ENCODE assay signal across 1 fruit fly cellular context in the genomic region with DNA sequence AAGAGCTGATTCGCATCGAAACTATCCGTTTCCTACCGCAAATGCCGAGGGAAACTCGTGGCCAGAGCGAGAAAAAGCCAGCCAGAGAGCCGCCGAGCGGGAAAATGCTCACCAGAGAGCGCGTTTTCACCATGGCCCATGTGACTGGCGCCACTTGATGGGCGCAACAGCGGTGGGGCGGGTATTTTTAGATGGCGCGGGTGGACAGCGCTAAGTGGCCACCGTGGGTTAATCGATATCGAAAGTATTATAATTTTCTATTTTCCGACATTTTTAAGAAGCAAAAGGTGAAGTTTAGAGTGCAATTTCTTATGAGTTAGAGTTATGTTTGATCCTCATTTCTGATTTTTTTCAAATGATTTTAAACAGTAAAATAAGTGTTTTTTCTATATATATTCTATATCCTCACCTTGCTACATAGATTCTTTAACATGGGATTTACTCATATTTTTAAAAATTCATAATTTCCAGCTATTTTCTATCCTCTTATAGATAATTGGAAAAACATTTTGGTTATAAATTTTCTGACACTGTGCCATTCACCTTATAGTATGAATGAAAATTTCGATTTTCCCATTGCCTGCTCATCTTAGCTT.
TF ChIP-seq lines count a peak whose summit lies in the region.

A gene (minus strand): TSS at position 360 of the 596 bp plus-strand sequence.

TF ChIP-seq in whole organism, embryonic, 481 proteins besides CTCF, POLR2A, EP300 and RAD21 (continued from another document and continues in another):
- TF ChIP-seq CoRest (tag; optimal IDR thresholded peaks at IDR 0.05; lab: Kevin White, UChicago) (peak; percentile 85), Six4 (GFP tag; optimal IDR thresholded peaks at IDR 0.05; lab: Kevin White, UChicago) (peak; percentile 57), toy (GFP tag; IDR thresholded peaks at IDR 0.05; lab: Robert Waterston, UW) (peak; percentile 60), ato (GFP tag; IDR thresholded peaks at IDR 0.05; lab: Robert Waterston, UW; ENCODE audit: partially characterized antibody) (no peak), jumu (GFP tag; optimal IDR thresholded peaks at IDR 0.05; lab: Kevin White, UChicago) (peak; percentile 40), Dad (GFP tag; optimal IDR thresholded peaks at IDR 0.05; lab: Kevin White, UChicago) (no peak), pzg (GFP tag; optimal IDR thresholded peaks at IDR 0.05; lab: Kevin White, UChicago) (no peak), CkIIα-i1 (GFP tag; IDR thresholded peaks at IDR 0.05; lab: Robert Waterston, UW) (no peak), sens (GFP tag; lab: Kevin White, UChicago) (peak; percentile 92), CG8924 (tag; optimal IDR thresholded peaks at IDR 0.05; lab: Kevin White, UChicago) (peak; percentile 85), Taf1 (GFP tag; IDR thresholded peaks at IDR 0.05; lab: Robert Waterston, UW) (peak; percentile 73), ab (GFP tag; optimal IDR thresholded peaks at IDR 0.05; lab: Kevin White, UChicago) (no peak), Fer1 (GFP tag; optimal IDR thresholded peaks at IDR 0.05; lab: Kevin White, UChicago) (peak; percentile 89), eve (GFP tag; optimal IDR thresholded peaks at IDR 0.05; lab: Kevin White, UChicago) (peak in 1 of 2 experiments; percentile 83), wek (GFP tag; optimal IDR thresholded peaks at IDR 0.05; lab: Kevin White, UChicago) (no peak), CG3065 (GFP tag; optimal IDR thresholded peaks at IDR 0.05; lab: Kevin White, UChicago) (no peak), ase (GFP tag; IDR thresholded peaks at IDR 0.05; lab: Robert Waterston, UW) (peak; percentile 84; the same call in 2 of the 3 replicates), nerfin-2 (GFP tag; IDR thresholded peaks at IDR 0.05; lab: Robert Waterston, UW; ENCODE audit: partially characterized antibody) (no peak), CG42726 (GFP tag; IDR thresholded peaks at IDR 0.05; lab: Robert Waterston, UW; ENCODE audit: partially characterized antibody) (no peak), chn (GFP tag; optimal IDR thresholded peaks at IDR 0.05; lab: Kevin White, UChicago) (no peak), pan (optimal IDR thresholded peaks at IDR 0.05; lab: Kevin White, UChicago) (no peak), pan (GFP tag; optimal IDR thresholded peaks at IDR 0.05 in 1 of 2, IDR thresholded peaks at IDR 0.05 in 1 of 2) (peak in 1 of 2 experiments; percentile 83), emc (GFP tag; optimal IDR thresholded peaks at IDR 0.05; lab: Kevin White, UChicago) (no peak), p53 (GFP tag; optimal IDR thresholded peaks at IDR 0.05; lab: Kevin White, UChicago) (no peak), CG8290 (GFP tag; optimal IDR thresholded peaks at IDR 0.05; lab: Kevin White, UChicago) (no peak), CG8290 (tag; optimal IDR thresholded peaks at IDR 0.05; lab: Kevin White, UChicago) (no peak), CG15073 (GFP tag; optimal IDR thresholded peaks at IDR 0.05; lab: Kevin White, UChicago) (no peak), gsb (GFP tag; IDR thresholded peaks at IDR 0.05; lab: Robert Waterston, UW) (peak; percentile 67), CG7357 (GFP tag; IDR thresholded peaks at IDR 0.05; lab: Robert Waterston, UW) (peak; percentile 80), CG14860 (GFP tag; IDR thresholded peaks at IDR 0.05; lab: Robert Waterston, UW; ENCODE audit: partially characterized antibody) (no peak), Elba2 (GFP tag; optimal IDR thresholded peaks at IDR 0.05; lab: Kevin White, UChicago) (no peak), so (GFP tag; IDR thresholded peaks at IDR 0.05; lab: Robert Waterston, UW) (peak; percentile 53; the same call in 1 of the 3 replicates), CG11723 (GFP tag; optimal IDR thresholded peaks at IDR 0.05; lab: Kevin White, UChicago) (peak; percentile 36), Poxn (GFP tag; IDR thresholded peaks at IDR 0.05; lab: Robert Waterston, UW) (no peak), CG17186 (GFP tag; optimal IDR thresholded peaks at IDR 0.05; lab: Kevin White, UChicago) (no peak), ken (GFP tag; IDR thresholded peaks at IDR 0.05; lab: Robert Waterston, UW) (no peak), ewg (GFP tag; optimal IDR thresholded peaks at IDR 0.05; lab: Kevin White, UChicago) (peak; percentile 53), Hr78 (GFP tag; optimal IDR thresholded peaks at IDR 0.05; lab: Kevin White, UChicago) (no peak), CHES-1-like (GFP tag; optimal IDR thresholded peaks at IDR 0.05; lab: Kevin White, UChicago) (no peak), sd (tag; optimal IDR thresholded peaks at IDR 0.05; lab: Kevin White, UChicago) (no peak), btn (GFP tag; optimal IDR thresholded peaks at IDR 0.05; lab: Kevin White, UChicago) (no peak), E2f1 (GFP tag; IDR thresholded peaks at IDR 0.05; lab: Robert Waterston, UW) (peak; percentile 80), CG6654 (GFP tag; optimal IDR thresholded peaks at IDR 0.05; lab: Kevin White, UChicago) (peak; percentile 66), Sox100B (GFP tag; optimal IDR thresholded peaks at IDR 0.05; lab: Kevin White, UChicago) (peak; percentile 88), sob (GFP tag; IDR thresholded peaks at IDR 0.05; lab: Robert Waterston, UW) (no peak), Blimp-1 (GFP tag; optimal IDR thresholded peaks at IDR 0.05; lab: Kevin White, UChicago) (peak; percentile 81), H15 (GFP tag; IDR thresholded peaks at IDR 0.05; lab: Robert Waterston, UW) (peak; percentile 48; the same call in 1 of the 3 replicates), CG6854 (GFP tag; optimal IDR thresholded peaks at IDR 0.05; lab: Kevin White, UChicago) (peak; percentile 83), NFAT (GFP tag; IDR thresholded peaks at IDR 0.05; lab: Robert Waterston, UW) (peak; percentile 43; the same call in 1 of the 2 replicates), CG11398 (GFP tag; optimal IDR thresholded peaks at IDR 0.05; lab: Kevin White, UChicago) (no peak), dimm (GFP tag; IDR thresholded peaks at IDR 0.05; lab: Robert Waterston, UW) (peak; percentile 50), esg (GFP tag; conservative IDR thresholded peaks at IDR 0.05; lab: Robert Waterston, UW) (peak; percentile 84), tup (GFP tag; optimal IDR thresholded peaks at IDR 0.05; lab: Kevin White, UChicago) (no peak), fd102C (GFP tag; optimal IDR thresholded peaks at IDR 0.05; lab: Kevin White, UChicago) (no peak), slou (GFP tag; optimal IDR thresholded peaks at IDR 0.05; lab: Kevin White, UChicago) (peak; percentile 75), vvl (GFP tag; IDR thresholded peaks at IDR 0.05; lab: Robert Waterston, UW) (peak; percentile 54; the same call in 1 of the 2 replicates), sqz (GFP tag; optimal IDR thresholded peaks at IDR 0.05; lab: Kevin White, UChicago) (peak; percentile 70), CG12071 (GFP tag; optimal IDR thresholded peaks at IDR 0.05; lab: Kevin White, UChicago) (peak; percentile 35), CG4424 (GFP tag; optimal IDR thresholded peaks at IDR 0.05; lab: Kevin White, UChicago) (peak; percentile 85), prd (optimal IDR thresholded peaks at IDR 0.05; lab: Kevin White, UChicago) (no peak), prd (GFP tag; IDR thresholded peaks at IDR 0.05; lab: Robert Waterston, UW) (peak; percentile 85), Dbx (GFP tag; IDR thresholded peaks at IDR 0.05; lab: Robert Waterston, UW) (peak; percentile 79), CG4730 (GFP tag; IDR thresholded peaks at IDR 0.05; lab: Robert Waterston, UW) (peak; percentile 73), Dref (GFP tag; IDR thresholded peaks at IDR 0.05; lab: Robert Waterston, UW) (no peak), ara (GFP tag; IDR thresholded peaks at IDR 0.05; lab: Robert Waterston, UW) (peak; percentile 70), gt (GFP tag; IDR thresholded peaks at IDR 0.05; lab: Robert Waterston, UW) (0 out of 2 replicates have a peak, but pooled peaks have one; percentile 38), HLHmδ (GFP tag; optimal IDR thresholded peaks at IDR 0.05; lab: Kevin White, UChicago) (no peak), Lpt (GFP tag; optimal IDR thresholded peaks at IDR 0.05; lab: Kevin White, UChicago) (no peak), ash1 (GFP tag; optimal IDR thresholded peaks at IDR 0.05; lab: Kevin White, UChicago) (no peak), sc (optimal IDR thresholded peaks at IDR 0.05; lab: Kevin White, UChicago) (no peak), sc (GFP tag; optimal IDR thresholded peaks at IDR 0.05; lab: Kevin White, UChicago) (peak; percentile 69), az2 (GFP tag; optimal IDR thresholded peaks at IDR 0.05; lab: Kevin White, UChicago) (peak; percentile 76), Atf6 (GFP tag; IDR thresholded peaks at IDR 0.05; lab: Robert Waterston, UW) (peak; percentile 82), CG3163 (GFP tag; optimal IDR thresholded peaks at IDR 0.05; lab: Kevin White, UChicago) (no peak), D19B (GFP tag; optimal IDR thresholded peaks at IDR 0.05; lab: Kevin White, UChicago) (peak; percentile 79), corto (GFP tag; optimal IDR thresholded peaks at IDR 0.05; lab: Kevin White, UChicago) (no peak), otp (GFP tag; IDR thresholded peaks at IDR 0.05; lab: Robert Waterston, UW) (peak; percentile 58; the same call in 2 of the 3 replicates), CG32772 (GFP tag; IDR thresholded peaks at IDR 0.05; lab: Robert Waterston, UW) (peak; percentile 81), Max (GFP tag; optimal IDR thresholded peaks at IDR 0.05; lab: Kevin White, UChicago) (peak; percentile 13), inv (GFP tag; IDR thresholded peaks at IDR 0.05; lab: Robert Waterston, UW; ENCODE audit: partially characterized antibody) (no peak), pb (GFP tag; optimal IDR thresholded peaks at IDR 0.05; lab: Kevin White, UChicago) (no peak), CG4854 (GFP tag; optimal IDR thresholded peaks at IDR 0.05; lab: Kevin White, UChicago) (no peak), ro (GFP tag; IDR thresholded peaks at IDR 0.05; lab: Robert Waterston, UW) (no peak), CG6254 (GFP tag; optimal IDR thresholded peaks at IDR 0.05; lab: Kevin White, UChicago) (peak; percentile 72), bab2 (GFP tag; optimal IDR thresholded peaks at IDR 0.05; lab: Kevin White, UChicago) (peak; percentile 42), CG8944 (GFP tag; optimal IDR thresholded peaks at IDR 0.05; lab: Kevin White, UChicago) (no peak), h (optimal IDR thresholded peaks at IDR 0.05; lab: Kevin White, UChicago) (no peak), CG9932 (GFP tag; IDR thresholded peaks at IDR 0.05; lab: Robert Waterston, UW) (peak; percentile 80), fd96Cb (tag; optimal IDR thresholded peaks at IDR 0.05; lab: Kevin White, UChicago) (peak; percentile 82), pho (GFP tag; optimal IDR thresholded peaks at IDR 0.05; lab: Kevin White, UChicago) (peak; percentile 32), slp2 (GFP tag; optimal IDR thresholded peaks at IDR 0.05; lab: Kevin White, UChicago) (no peak), Lim3 (GFP tag; IDR thresholded peaks at IDR 0.05; lab: Robert Waterston, UW) (no peak), CG9817 (tag; optimal IDR thresholded peaks at IDR 0.05; lab: Kevin White, UChicago) (peak; percentile 65), GATAe (GFP tag; conservative IDR thresholded peaks at IDR 0.05; lab: Robert Waterston, UW) (no peak), gro (GFP tag; optimal IDR thresholded peaks at IDR 0.05; lab: Kevin White, UChicago) (no peak), odd (GFP tag; optimal IDR thresholded peaks at IDR 0.05; lab: Kevin White, UChicago) (peak; percentile 49), Dfd (GFP tag; optimal IDR thresholded peaks at IDR 0.05; lab: Kevin White, UChicago) (no peak), CG12744 (GFP tag; optimal IDR thresholded peaks at IDR 0.05; lab: Kevin White, UChicago) (no peak), CG3995 (GFP tag; optimal IDR thresholded peaks at IDR 0.05; lab: Kevin White, UChicago) (no peak), ems (GFP tag; optimal IDR thresholded peaks at IDR 0.05; lab: Kevin White, UChicago) (no peak), CG10654 (GFP tag; optimal IDR thresholded peaks at IDR 0.05; lab: Kevin White, UChicago) (peak; percentile 56), Mad (GFP tag; optimal IDR thresholded peaks at IDR 0.05; lab: Kevin White, UChicago) (peak; percentile 24), Nf-YB (GFP tag; optimal IDR thresholded peaks at IDR 0.05; lab: Kevin White, UChicago) (peak; percentile 68), Ada2b (GFP tag; IDR thresholded peaks at IDR 0.05; lab: Robert Waterston, UW) (peak; percentile 77), tll (GFP tag; optimal IDR thresholded peaks at IDR 0.05; lab: Kevin White, UChicago) (no peak), cas (GFP tag; IDR thresholded peaks at IDR 0.05; lab: Robert Waterston, UW) (no peak), Hr3 (GFP tag; optimal IDR thresholded peaks at IDR 0.05; lab: Kevin White, UChicago) (peak; percentile 71), pfk (GFP tag; optimal IDR thresholded peaks at IDR 0.05; lab: Kevin White, UChicago) (no peak), tio (GFP tag; optimal IDR thresholded peaks at IDR 0.05; lab: Kevin White, UChicago) (peak; percentile 73), dati (GFP tag; IDR thresholded peaks at IDR 0.05; lab: Robert Waterston, UW) (no peak), lmd (GFP tag; IDR thresholded peaks at IDR 0.05; lab: Robert Waterston, UW) (peak; percentile 89), CG8089 (GFP tag; optimal IDR thresholded peaks at IDR 0.05; lab: Kevin White, UChicago) (peak; percentile 1), Bdp1 (GFP tag; optimal IDR thresholded peaks at IDR 0.05; lab: Kevin White, UChicago) (no peak), CG16813 (GFP tag; IDR thresholded peaks at IDR 0.05; lab: Robert Waterston, UW; ENCODE audit: partially characterized antibody) (no peak), rib (GFP tag; IDR thresholded peaks at IDR 0.05; lab: Robert Waterston, UW) (no peak), HLH3B (GFP tag; IDR thresholded peaks at IDR 0.05; lab: Robert Waterston, UW) (peak; percentile 73; the same call in 1 of the 2 replicates), CG10565 (GFP tag; optimal IDR thresholded peaks at IDR 0.05; lab: Kevin White, UChicago) (no peak), CG2129 (GFP tag; IDR thresholded peaks at IDR 0.05; lab: Robert Waterston, UW; ENCODE audit: partially characterized antibody) (no peak), Atf3 (GFP tag; optimal IDR thresholded peaks at IDR 0.05; lab: Kevin White, UChicago) (no peak), CG2120 (GFP tag; optimal IDR thresholded peaks at IDR 0.05; lab: Kevin White, UChicago) (peak; percentile 85), CG9797 (GFP tag; optimal IDR thresholded peaks at IDR 0.05; lab: Kevin White, UChicago) (no peak), CG18764 (GFP tag; optimal IDR thresholded peaks at IDR 0.05; lab: Kevin White, UChicago) (peak; percentile 68), salm (tag; optimal IDR thresholded peaks at IDR 0.05; lab: Kevin White, UChicago) (peak; percentile 77), Hmx (GFP tag; optimal IDR thresholded peaks at IDR 0.05; lab: Kevin White, UChicago) (no peak), CG5245 (GFP tag; optimal IDR thresholded peaks at IDR 0.05; lab: Kevin White, UChicago) (peak; percentile 8), chinmo (GFP tag; IDR thresholded peaks at IDR 0.05; lab: Robert Waterston, UW; ENCODE audit: partially characterized antibody) (0 out of 4 replicates have a peak, but pooled peaks have one; percentile 11)
